Fruit fly (Drosophila melanogaster): ENCODE data around the gene cas.
A peak's percentile ranks its signal among the peaks of the same experiment; 100 is the strongest.

The cas gene

dm6 chr3R:5672658-5673217 is 43.9 kb downstream of the cas start (continued):
- TF ChIP-seq Dek (tag; optimal IDR thresholded peaks at IDR 0.05), result peak; percentile 57
- no peak; the same call in 2 of the 3 replicates for TF ChIP-seq ase (GFP tag; IDR thresholded peaks at IDR 0.05)
- TF ChIP-seq CG3407 (GFP tag; optimal IDR thresholded peaks at IDR 0.05), result peak; percentile 91
- TF ChIP-seq slp2 (GFP tag; optimal IDR thresholded peaks at IDR 0.05), result peak; percentile 22
- peak; percentile 51 for TF ChIP-seq zen (tag; optimal IDR thresholded peaks at IDR 0.05)
- peak; percentile 25 for TF ChIP-seq CG6654 (GFP tag; optimal IDR thresholded peaks at IDR 0.05)
- TF ChIP-seq Vsx1 (GFP tag; optimal IDR thresholded peaks at IDR 0.05), result peak; percentile 88
- peak; percentile 63; the same call in 2 of the 3 replicates for TF ChIP-seq CG17361 (GFP tag; IDR thresholded peaks at IDR 0.05)
- no peak for TF ChIP-seq hbn (GFP tag; IDR thresholded peaks at IDR 0.05; ENCODE audit: partially characterized antibody)
- no peak for TF ChIP-seq CG6791 (GFP tag; IDR thresholded peaks at IDR 0.05; ENCODE audit: partially characterized antibody)
- TF ChIP-seq crol (GFP tag; IDR thresholded peaks at IDR 0.05), result peak; percentile 86
- TF ChIP-seq chm (GFP tag; IDR thresholded peaks at IDR 0.05), result peak; percentile 78
- TF ChIP-seq nerfin-1 (tag; optimal IDR thresholded peaks at IDR 0.05), result peak; percentile 80
- 0 out of 2 replicates have a peak, but pooled peaks have one; percentile 24 for TF ChIP-seq wdn (GFP tag; IDR thresholded peaks at IDR 0.05)
- TF ChIP-seq CG12155 (GFP tag; optimal IDR thresholded peaks at IDR 0.05), result no peak
- peak; percentile 95 for TF ChIP-seq cwo (GFP tag; optimal IDR thresholded peaks at IDR 0.05)
- peak; percentile 56 for TF ChIP-seq maf-S (GFP tag; optimal IDR thresholded peaks at IDR 0.05)
- peak; percentile 81 for TF ChIP-seq onecut (GFP tag; IDR thresholded peaks at IDR 0.05)
- peak; percentile 78 for TF ChIP-seq CG10209 (GFP tag; optimal IDR thresholded peaks at IDR 0.05)
- TF ChIP-seq Sox102F (GFP tag; optimal IDR thresholded peaks at IDR 0.05), result peak; percentile 61
- no peak for TF ChIP-seq pan (optimal IDR thresholded peaks at IDR 0.05)
- peak in 1 of 2 experiments; percentile 47 for TF ChIP-seq pan (GFP tag; optimal IDR thresholded peaks at IDR 0.05 in 1 of 2, IDR thresholded peaks at IDR 0.05 in 1 of 2)
- TF ChIP-seq CG13894 (tag; optimal IDR thresholded peaks at IDR 0.05), result no peak
- TF ChIP-seq CG6683 (GFP tag; optimal IDR thresholded peaks at IDR 0.05), result peak; percentile 81
- peak; percentile 83 for TF ChIP-seq Meics (GFP tag; optimal IDR thresholded peaks at IDR 0.05)
- peak; percentile 28 to 53 for TF ChIP-seq chif (GFP tag; optimal IDR thresholded peaks at IDR 0.05)
- TF ChIP-seq CG3847 (GFP tag; IDR thresholded peaks at IDR 0.05), result 0 out of 2 replicates have a peak, but pooled peaks have one; percentile 17
- 0 out of 3 replicates have a peak, but pooled peaks have one; percentile 8 for TF ChIP-seq H15 (GFP tag; IDR thresholded peaks at IDR 0.05)
- peak; percentile 90 for TF ChIP-seq CG4328 (GFP tag; optimal IDR thresholded peaks at IDR 0.05)
- TF ChIP-seq lilli (GFP tag; optimal IDR thresholded peaks at IDR 0.05), result peak; percentile 42
- TF ChIP-seq CG15011 (GFP tag; optimal IDR thresholded peaks at IDR 0.05), result peak; percentile 80
- TF ChIP-seq CG8944 (GFP tag; optimal IDR thresholded peaks at IDR 0.05), result peak; percentile 31
- peak; percentile 85 for TF ChIP-seq Hey (tag; optimal IDR thresholded peaks at IDR 0.05)
- TF ChIP-seq CG10366 (GFP tag; IDR thresholded peaks at IDR 0.05), result no peak; the same call in 1 of the 2 replicates
- 0 out of 2 replicates have a peak, but pooled peaks have one; percentile 28 for TF ChIP-seq sna (GFP tag; IDR thresholded peaks at IDR 0.05; ENCODE audit: partially characterized antibody)
- TF ChIP-seq CG8924 (tag; optimal IDR thresholded peaks at IDR 0.05), result peak; percentile 82
- peak; percentile 30 to 83 for TF ChIP-seq Pdp1 (GFP tag; optimal IDR thresholded peaks at IDR 0.05)
- peak; percentile 79 for TF ChIP-seq gro (GFP tag; optimal IDR thresholded peaks at IDR 0.05)
- TF ChIP-seq MBD-R2 (GFP tag; IDR thresholded peaks at IDR 0.05), result peak; percentile 22; the same call in 1 of the 2 replicates
- peak; percentile 80 for TF ChIP-seq CG9727 (GFP tag; optimal IDR thresholded peaks at IDR 0.05)
- TF ChIP-seq fd102C (GFP tag; optimal IDR thresholded peaks at IDR 0.05), result peak; percentile 67
- TF ChIP-seq CG17186 (GFP tag; optimal IDR thresholded peaks at IDR 0.05), result peak; percentile 56
- no peak for TF ChIP-seq tna (GFP tag; IDR thresholded peaks at IDR 0.05; ENCODE audit: partially characterized antibody)
- peak in 1 of 3 experiments; percentile 67 for TF ChIP-seq Stat92E (GFP tag; optimal IDR thresholded peaks at IDR 0.05)
- TF ChIP-seq exex (tag; optimal IDR thresholded peaks at IDR 0.05), result peak; percentile 78
- peak; percentile 11 for TF ChIP-seq HmgD (GFP tag; optimal IDR thresholded peaks at IDR 0.05)
- peak; percentile 68 for TF ChIP-seq NfI (GFP tag; optimal IDR thresholded peaks at IDR 0.05)
- 0 out of 3 replicates have a peak, but pooled peaks have one; percentile 12 for TF ChIP-seq CG14050 (GFP tag; IDR thresholded peaks at IDR 0.05)

Measured in whole organism, embryonic.